Worm (Caenorhabditis elegans): ENCODE data around the gene sgn-1.

Gene sgn-1

DNA sequence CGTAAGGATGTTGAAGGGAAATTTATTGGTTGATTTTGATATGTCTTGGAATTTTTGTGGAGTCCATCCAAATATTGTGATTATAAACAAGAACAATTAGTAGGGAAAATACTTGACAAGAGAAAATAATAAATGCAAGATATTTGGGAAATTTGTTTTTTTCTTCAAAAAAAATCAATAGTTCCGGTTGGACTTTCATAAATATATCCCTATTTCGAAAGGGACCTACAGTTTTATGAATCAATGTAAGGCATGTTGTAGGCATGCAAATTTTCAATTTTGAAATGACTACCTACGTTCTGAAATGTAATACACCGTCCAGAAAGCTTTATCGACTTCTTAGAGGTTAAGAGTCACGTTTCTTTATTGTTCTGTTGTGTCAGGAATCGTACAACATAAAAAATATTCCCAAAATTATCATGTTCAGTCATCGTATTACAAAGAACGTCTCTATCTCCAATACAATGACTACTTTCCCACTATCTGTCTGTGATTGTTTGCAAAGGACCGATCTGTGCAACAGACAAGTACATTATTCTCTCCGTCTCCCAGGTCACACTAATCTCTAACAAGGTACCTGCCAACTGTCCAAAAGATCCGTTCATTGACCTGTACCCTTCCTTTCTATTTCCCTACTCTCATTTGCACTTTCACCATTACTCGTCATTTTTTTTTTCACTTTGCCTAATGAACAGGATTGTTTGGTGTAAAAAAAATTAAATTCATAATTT is 6.5 kb upstream of the sgn-1 start, which contains the start of gene F07H5.13 (continued):
- TF ChIP-seq atf-7 (tag; optimal IDR thresholded peaks at IDR 0.05) (peak; percentile 41), ztf-3 (GFP tag; optimal IDR thresholded peaks at IDR 0.05) (peak; percentile 11), xnd-1 (tag; optimal IDR thresholded peaks at IDR 0.05) (no peak), K11D2.4 (GFP tag; IDR thresholded peaks at IDR 0.05) (no peak), mcd-1 (GFP tag; IDR thresholded peaks at IDR 0.05) (no peak), snpc-4 (GFP tag; optimal IDR thresholded peaks at IDR 0.05) (peak; percentile 13), snpc-4 (tag; optimal IDR thresholded peaks at IDR 0.05) (peak in 1 of 4 experiments; percentile 21), ztf-26 (tag; optimal IDR thresholded peaks at IDR 0.05) (peak; percentile 41), tbp1 (GFP tag; optimal IDR thresholded peaks at IDR 0.05) (peak; percentile 0), lin-35 (GFP tag; optimal IDR thresholded peaks at IDR 0.05) (peak in 1 of 3 experiments; percentile 50), nfyb-1 (GFP tag; IDR thresholded peaks at IDR 0.05) (peak; percentile 55), F52B5.7 (tag; optimal IDR thresholded peaks at IDR 0.05) (peak; percentile 5), efl-1 (GFP tag; optimal IDR thresholded peaks at IDR 0.05) (no peak), ztf-18 (tag; optimal IDR thresholded peaks at IDR 0.05) (no peak), fkh-3 (tag; optimal IDR thresholded peaks at IDR 0.05) (no peak), ceh-79 (tag; optimal IDR thresholded peaks at IDR 0.05) (no peak), pbrm-1 (GFP tag; IDR thresholded peaks at IDR 0.05) (peak; percentile 43; the same call in 1 of the 2 replicates), madf-10 (tag; optimal IDR thresholded peaks at IDR 0.05) (peak; percentile 33), hlh-26 (GFP tag; conservative IDR thresholded peaks at IDR 0.05) (no peak), ama-1 (optimal IDR thresholded peaks at IDR 0.05) (peak; percentile 74), ama-1 (GFP tag; optimal IDR thresholded peaks at IDR 0.05) (no peak), ets-4 (GFP tag; optimal IDR thresholded peaks at IDR 0.05) (no peak), somi-1 (GFP tag; optimal IDR thresholded peaks at IDR 0.05) (peak; percentile 43), tlf-1 (GFP tag; optimal IDR thresholded peaks at IDR 0.05) (peak; percentile 22), B0019.2 (GFP tag; conservative IDR thresholded peaks at IDR 0.05) (no peak), rcor-1 (GFP tag; IDR thresholded peaks at IDR 0.05) (peak; percentile 21; the same call in 1 of the 2 replicates), nhr-179 (tag; optimal IDR thresholded peaks at IDR 0.05) (no peak), snpc-3.4 (tag; optimal IDR thresholded peaks at IDR 0.05) (no peak), attf-6 (GFP tag; IDR thresholded peaks at IDR 0.05) (no peak), D2030.7 (GFP tag; IDR thresholded peaks at IDR 0.05) (no peak), egl-44 (GFP tag; IDR thresholded peaks at IDR 0.05) (no peak), ztf-22 (GFP tag; optimal IDR thresholded peaks at IDR 0.05) (peak; percentile 20), F55B11.4 (tag; optimal IDR thresholded peaks at IDR 0.05; ENCODE audit: borderline replicate concordance, insufficient read depth) (no peak)

DNA sequence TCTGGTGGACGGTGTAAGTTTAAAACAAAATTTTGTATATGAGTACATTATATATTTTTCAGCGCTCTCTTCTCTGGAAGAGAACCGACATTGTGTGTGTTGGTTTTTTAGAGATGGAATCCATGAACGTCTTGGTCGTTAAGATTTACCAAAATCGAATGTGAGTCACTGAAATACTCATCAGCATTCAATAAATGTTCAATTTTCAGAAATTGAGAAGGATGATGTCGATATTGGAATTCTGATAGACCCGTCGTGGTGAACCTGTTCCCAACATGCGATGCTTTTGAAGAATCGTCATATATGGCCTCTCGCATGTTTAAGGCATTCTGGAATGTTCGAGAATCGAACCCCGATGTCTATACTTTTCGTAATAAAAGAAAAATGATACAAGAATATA is 5.3 kb upstream of the sgn-1 start:
- no peak for TF ChIP-seq hlh-12 (tag; optimal IDR thresholded peaks at IDR 0.05)
- TF ChIP-seq ama-1 (optimal IDR thresholded peaks at IDR 0.05) = peak; percentile 53
- no peak for TF ChIP-seq ama-1 (GFP tag; optimal IDR thresholded peaks at IDR 0.05)
- TF ChIP-seq lin-26 (GFP tag; IDR thresholded peaks at IDR 0.05) = no peak
- TF ChIP-seq hsf-1 (GFP tag; IDR thresholded peaks at IDR 0.05) = peak; percentile 35; the same call in 1 of the 2 replicates

DNA sequence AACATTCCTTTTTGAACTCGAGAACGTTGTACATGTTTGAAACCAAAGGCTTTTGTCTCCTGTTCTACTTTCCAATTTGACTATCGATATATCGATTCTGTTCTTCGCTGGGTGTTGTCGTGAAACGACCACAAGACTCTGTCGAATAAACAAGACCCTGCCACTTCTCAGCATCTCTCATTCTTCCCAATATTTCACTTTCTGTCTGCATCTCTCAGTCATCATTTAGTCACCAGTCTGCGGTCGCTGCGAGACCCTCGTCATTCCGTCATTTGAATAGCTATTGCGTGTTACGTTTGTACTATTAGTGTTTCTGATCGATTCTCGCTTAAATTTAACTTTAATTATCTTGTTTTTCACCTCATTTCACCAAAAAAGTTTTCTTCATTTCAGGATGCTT is 3.9 kb upstream of the sgn-1 start:
- peak; percentile 44 for TF ChIP-seq ztf-26 (tag; optimal IDR thresholded peaks at IDR 0.05)
- peak; percentile 91 for TF ChIP-seq lin-40 (tag; optimal IDR thresholded peaks at IDR 0.05)
- TF ChIP-seq aptf-3 (GFP tag; IDR thresholded peaks at IDR 0.05) = no peak
- TF ChIP-seq efl-1 (GFP tag; optimal IDR thresholded peaks at IDR 0.05) = no peak
- TF ChIP-seq bed-2 (GFP tag; IDR thresholded peaks at IDR 0.05) = no peak
- TF ChIP-seq F22D6.2 (tag; optimal IDR thresholded peaks at IDR 0.05) = peak; percentile 34
- TF ChIP-seq nhr-90 (tag; optimal IDR thresholded peaks at IDR 0.05) = peak; percentile 14
- TF ChIP-seq C06A6.2 (GFP tag; conservative IDR thresholded peaks at IDR 0.05) = peak; percentile 75
- peak; percentile 23 for TF ChIP-seq ets-4 (GFP tag; optimal IDR thresholded peaks at IDR 0.05)
- TF ChIP-seq sdz-38 (tag; optimal IDR thresholded peaks at IDR 0.05) = no peak
- no peak for TF ChIP-seq B0035.1 (tag; optimal IDR thresholded peaks at IDR 0.05)
- TF ChIP-seq F55B11.4 (tag; optimal IDR thresholded peaks at IDR 0.05; ENCODE audit: borderline replicate concordance, insufficient read depth) = no peak
- no peak for TF ChIP-seq tbx-9 (tag; optimal IDR thresholded peaks at IDR 0.05; ENCODE audit: borderline replicate concordance)
- TF ChIP-seq F49E8.2 (tag; optimal IDR thresholded peaks at IDR 0.05; ENCODE audit: insufficient read depth) = no peak
- TF ChIP-seq snpc-1.3 (tag; optimal IDR thresholded peaks at IDR 0.05; ENCODE audit: insufficient read depth) = no peak
